Fruit fly (Drosophila melanogaster): ENCODE measurements around the gene Gr22f.
A peak's percentile ranks its signal among the peaks of the same experiment; 100 is the strongest.

The Gr22f gene

DNA sequence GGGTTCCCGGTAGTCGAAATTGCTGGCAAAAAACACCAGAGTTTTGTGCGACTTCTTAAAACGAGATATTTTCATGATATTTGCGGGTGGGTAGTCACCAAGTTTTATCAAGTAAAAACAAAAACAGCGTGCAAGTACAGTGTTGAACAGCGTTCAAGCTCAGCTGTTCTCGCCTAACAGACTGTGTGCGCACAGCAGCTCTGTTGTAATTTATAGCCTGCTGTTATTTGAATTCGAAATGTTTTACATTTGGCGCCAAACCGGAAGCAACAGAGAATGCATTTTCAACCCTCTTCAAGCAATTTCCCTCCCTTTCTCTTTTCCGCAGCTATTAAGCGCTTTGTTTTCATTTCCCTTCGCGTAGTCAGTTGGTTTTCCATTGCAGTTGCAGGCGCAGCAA, 24.1 kb downstream of the Gr22f start, which contains the start of the genes CG17652 and CG17646 (continued):
- TF ChIP-seq YL-1 (GFP tag; optimal IDR thresholded peaks at IDR 0.05), result no peak
- TF ChIP-seq az2 (GFP tag; optimal IDR thresholded peaks at IDR 0.05), result no peak
- no peak for TF ChIP-seq sima (GFP tag; optimal IDR thresholded peaks at IDR 0.05)
- peak; percentile 14 for TF ChIP-seq gsb-n (tag; optimal IDR thresholded peaks at IDR 0.05)
- no peak for TF ChIP-seq CG4424 (GFP tag; optimal IDR thresholded peaks at IDR 0.05)
- TF ChIP-seq kah (GFP tag; optimal IDR thresholded peaks at IDR 0.05), result peak; percentile 40
- peak; percentile 44 for TF ChIP-seq CG17385 (GFP tag; optimal IDR thresholded peaks at IDR 0.05)
- TF ChIP-seq Fer1 (GFP tag; optimal IDR thresholded peaks at IDR 0.05), result peak; percentile 31
- no peak for TF ChIP-seq Max (GFP tag; optimal IDR thresholded peaks at IDR 0.05)
- TF ChIP-seq CG6813 (GFP tag; optimal IDR thresholded peaks at IDR 0.05), result peak; percentile 3
- TF ChIP-seq CG34224 (GFP tag; IDR thresholded peaks at IDR 0.05; ENCODE audit: partially characterized antibody), result peak; percentile 13; the same call in 1 of the 3 replicates
- TF ChIP-seq CG2116 (GFP tag; optimal IDR thresholded peaks at IDR 0.05), result peak; percentile 67
- TF ChIP-seq seq (GFP tag; IDR thresholded peaks at IDR 0.05), result peak; percentile 13; the same call in 1 of the 2 replicates
- peak; percentile 35; the same call in 1 of the 2 replicates for TF ChIP-seq vvl (GFP tag; IDR thresholded peaks at IDR 0.05)
- TF ChIP-seq CG15514 (GFP tag; optimal IDR thresholded peaks at IDR 0.05), result peak; percentile 13
- peak; percentile 91 for TF ChIP-seq E2f2 (GFP tag; IDR thresholded peaks at IDR 0.05)
- TF ChIP-seq BtbVII (GFP tag; optimal IDR thresholded peaks at IDR 0.05), result no peak
- peak; percentile 77 for TF ChIP-seq scrt (GFP tag; optimal IDR thresholded peaks at IDR 0.05)
- TF ChIP-seq phol (tag; optimal IDR thresholded peaks at IDR 0.05), result no peak
- TF ChIP-seq tna (GFP tag; IDR thresholded peaks at IDR 0.05; ENCODE audit: partially characterized antibody), result no peak
- TF ChIP-seq ERR (GFP tag; optimal IDR thresholded peaks at IDR 0.05), result no peak
- TF ChIP-seq CG15696 (tag; optimal IDR thresholded peaks at IDR 0.05), result no peak
- no peak for TF ChIP-seq CG15601 (tag; optimal IDR thresholded peaks at IDR 0.05)
- no peak for TF ChIP-seq CG11398 (GFP tag; optimal IDR thresholded peaks at IDR 0.05)
- no peak for TF ChIP-seq CG30431 (GFP tag; optimal IDR thresholded peaks at IDR 0.05)
- TF ChIP-seq zfh1 (GFP tag; IDR thresholded peaks at IDR 0.05), result 0 out of 3 replicates have a peak, but pooled peaks have one; percentile 31
- TF ChIP-seq sna (GFP tag; IDR thresholded peaks at IDR 0.05; ENCODE audit: partially characterized antibody), result 0 out of 2 replicates have a peak, but pooled peaks have one; percentile 25
- 0 out of 4 replicates have a peak, but pooled peaks have one; percentile 25 for TF ChIP-seq chinmo (GFP tag; IDR thresholded peaks at IDR 0.05; ENCODE audit: partially characterized antibody)
- no peak for TF ChIP-seq Side (GFP tag; optimal IDR thresholded peaks at IDR 0.05)
- TF ChIP-seq Fer3 (tag; optimal IDR thresholded peaks at IDR 0.05), result no peak
- TF ChIP-seq NFAT (GFP tag; IDR thresholded peaks at IDR 0.05), result no peak
- no peak for TF ChIP-seq Xrp1 (GFP tag; IDR thresholded peaks at IDR 0.05)
- 0 out of 2 replicates have a peak, but pooled peaks have one; percentile 51 for TF ChIP-seq chm (GFP tag; IDR thresholded peaks at IDR 0.05)
- no peak for TF ChIP-seq stc (GFP tag; IDR thresholded peaks at IDR 0.05)
- no peak for TF ChIP-seq lov (optimal IDR thresholded peaks at IDR 0.05)
- 0 out of 3 replicates have a peak, but pooled peaks have one; percentile 52 for TF ChIP-seq lov (GFP tag; IDR thresholded peaks at IDR 0.05)
- peak; percentile 7 for TF ChIP-seq CG18599 (GFP tag; optimal IDR thresholded peaks at IDR 0.05)
- TF ChIP-seq CG2712 (tag; optimal IDR thresholded peaks at IDR 0.05), result peak; percentile 13
- TF ChIP-seq lab (GFP tag; optimal IDR thresholded peaks at IDR 0.05), result peak; percentile 36
- TF ChIP-seq CG33557 (GFP tag; optimal IDR thresholded peaks at IDR 0.05), result no peak
- no peak for TF ChIP-seq slbo (GFP tag; IDR thresholded peaks at IDR 0.05)
- TF ChIP-seq Eip74EF (GFP tag; optimal IDR thresholded peaks at IDR 0.05), result peak in 1 of 2 experiments; percentile 64
- no peak for TF ChIP-seq CG14667 (GFP tag; IDR thresholded peaks at IDR 0.05)
- peak; percentile 65 for TF ChIP-seq pzg (GFP tag; optimal IDR thresholded peaks at IDR 0.05)
- TF ChIP-seq salm (tag; optimal IDR thresholded peaks at IDR 0.05), result no peak
- peak; percentile 74 for TF ChIP-seq Med (GFP tag)
- no peak for TF ChIP-seq Hmx (GFP tag; optimal IDR thresholded peaks at IDR 0.05)
- TF ChIP-seq CG11456 (GFP tag; IDR thresholded peaks at IDR 0.05), result no peak
- TF ChIP-seq CG12659 (GFP tag; optimal IDR thresholded peaks at IDR 0.05), result peak; percentile 6
- TF ChIP-seq CG31224 (GFP tag; IDR thresholded peaks at IDR 0.05), result no peak
